Fruit fly (Drosophila melanogaster) whole organism, pupa: ENCODE data around the gene DPCoAC.

Experiments used
- CG12605 ChIP-seq: fragments of 200-800 bp; sonication (Bioruptor generic); IDR thresholded peaks from 2 replicates; pipeline ENCODE4 v1.3.6; 2022; ENCODE audit warnings: missing biosample characterization, missing genetic modification characterization
- CG13204 ChIP-seq: fragments of 200-800 bp; sonication (Bioruptor generic); optimal IDR thresholded peaks from 2 replicates; lab custom pipeline; 2018; ENCODE audit warnings: missing biosample characterization, mild to moderate bottlenecking, missing genetic modification characterization, moderate library complexity
- CG17806 ChIP-seq: fragments of 200-800 bp; sonication (Bioruptor generic); optimal IDR thresholded peaks from 2 replicates; lab custom pipeline; 2018; ENCODE audit warnings: missing biosample characterization, mild to moderate bottlenecking, missing genetic modification characterization, moderate library complexity
- EcR ChIP-seq: fragments of 200-800 bp; sonication (Bioruptor generic); optimal IDR thresholded peaks from 3 replicates; lab custom pipeline; 2019; ENCODE audit warnings: missing biosample characterization, missing genetic modification characterization, mild to moderate bottlenecking, moderate library complexity, missing genetic modification reagents
- Ets98B ChIP-seq: fragments of 200-800 bp; sonication (Bioruptor generic); IDR thresholded peaks from 2 replicates; pipeline ENCODE4 v1.3.6; 2022; ENCODE audit warnings: missing biosample characterization, missing genetic modification characterization
- Snoo ChIP-seq: fragments of 200-800 bp; sonication (Bioruptor generic); optimal IDR thresholded peaks from 3 replicates; lab custom pipeline; 2017; ENCODE audit warnings: missing biosample characterization, mild to moderate bottlenecking, missing genetic modification characterization, inconsistent platforms
- fd96Ca ChIP-seq: fragments of 200-800 bp; sonication (Bioruptor generic); IDR thresholded peaks from 3 replicates; pipeline ENCODE4 v1.3.6; 2022; ENCODE audit warnings: missing biosample characterization, missing genetic modification characterization
- rn ChIP-seq: fragments of 200-800 bp; sonication (Bioruptor generic); IDR thresholded peaks from 2 replicates; pipeline ENCODE4 v1.3.6; 2022; ENCODE audit warnings: missing biosample characterization, missing genetic modification characterization

- TF ChIP-seq Snoo (no peak), CG17806 (tag; lab: Kevin White, UChicago) (no peak), rn (GFP tag; lab: Robert Waterston, UW) (no peak), CG12605 (GFP tag; lab: Robert Waterston, UW) (no peak), fd96Ca (GFP tag; lab: Robert Waterston, UW) (no peak), CG13204 (GFP tag; lab: Kevin White, UChicago) (no peak), EcR (GFP tag; lab: Kevin White, UChicago) (no peak), Ets98B (GFP tag; lab: Robert Waterston, UW) (no peak)
Observed at dm6 chr3R:20544952-20545351, 12.5 kb downstream of the DPCoAC start.
